5 worm cellular contexts compared by ENCODE assay signal in genomic region chrX:9892323-9892722, ce11.
TF ChIP-seq lines count a peak whose summit lies in the region.

Gene F21G4.1 (minus strand): TSS chrX:9892328.

TF ChIP-seq in whole organism, L1 larva, 84 proteins besides CTCF, POLR2A, EP300 and RAD21:
- no peak for TF ChIP-seq efl-1 (optimal IDR thresholded peaks at IDR 0.05; lab: Kevin White, UChicago)
- no peak for TF ChIP-seq efl-1 (GFP tag; optimal IDR thresholded peaks at IDR 0.05 in 1 of 2; lab: Kevin White, UChicago)
- TF ChIP-seq elt-2 (tag; optimal IDR thresholded peaks at IDR 0.05; lab: Kevin White, UChicago) = peak; percentile 13
- peak; percentile 13 for TF ChIP-seq lin-14 (GFP tag; optimal IDR thresholded peaks at IDR 0.05; lab: Kevin White, UChicago)
TF ChIP-seq in whole organism, L1 larva: peak in this region for 2.

TF ChIP-seq in whole organism, L2 larva, 48 proteins besides CTCF, POLR2A, EP300 and RAD21:
- TF ChIP-seq fos-1 (tag; optimal IDR thresholded peaks at IDR 0.05; lab: Kevin White, UChicago) (peak; percentile 97), skn-1 (tag; optimal IDR thresholded peaks at IDR 0.05; lab: Kevin White, UChicago) (no peak), crh-2 (tag; optimal IDR thresholded peaks at IDR 0.05; lab: Kevin White, UChicago) (peak; percentile 17)

TF ChIP-seq in whole organism, L3 larva, 47 proteins besides CTCF, POLR2A, EP300 and RAD21:
- TF ChIP-seq eor-1 (tag; optimal IDR thresholded peaks at IDR 0.05; lab: Kevin White, UChicago) (no peak), nhr-23 (tag; optimal IDR thresholded peaks at IDR 0.05; lab: Kevin White, UChicago) (no peak), nhr-11 (tag; optimal IDR thresholded peaks at IDR 0.05; lab: Kevin White, UChicago) (no peak), unc-62 (GFP tag; optimal IDR thresholded peaks at IDR 0.05; lab: Kevin White, UChicago) (no peak), egl-27 (tag; optimal IDR thresholded peaks at IDR 0.05; lab: Kevin White, UChicago) (no peak), pqm-1 (tag; optimal IDR thresholded peaks at IDR 0.05; lab: Kevin White, UChicago) (peak; percentile 25), daf-12 (tag; optimal IDR thresholded peaks at IDR 0.05; lab: Kevin White, UChicago) (no peak), fos-1 (tag; optimal IDR thresholded peaks at IDR 0.05; lab: Kevin White, UChicago) (peak; percentile 21), ztf-11 (tag; optimal IDR thresholded peaks at IDR 0.05; lab: Kevin White, UChicago) (no peak), nhr-28 (tag; optimal IDR thresholded peaks at IDR 0.05; lab: Kevin White, UChicago) (no peak), snpc-4 (tag; optimal IDR thresholded peaks at IDR 0.05; lab: Kevin White, UChicago) (no peak), sea-2 (GFP tag; optimal IDR thresholded peaks at IDR 0.05; lab: Kevin White, UChicago) (no peak), ama-1 (optimal IDR thresholded peaks at IDR 0.05; lab: Kevin White, UChicago) (no peak), nhr-76 (tag; optimal IDR thresholded peaks at IDR 0.05; lab: Kevin White, UChicago) (no peak), tbx-2 (tag; optimal IDR thresholded peaks at IDR 0.05; lab: Kevin White, UChicago) (no peak), elt-1 (tag; optimal IDR thresholded peaks at IDR 0.05; lab: Kevin White, UChicago) (no peak), elt-2 (tag; optimal IDR thresholded peaks at IDR 0.05; lab: Kevin White, UChicago) (peak; percentile 57), nhr-12 (tag; optimal IDR thresholded peaks at IDR 0.05; lab: Kevin White, UChicago) (no peak), ceh-28 (tag; optimal IDR thresholded peaks at IDR 0.05; lab: Kevin White, UChicago) (no peak), lin-39 (tag; optimal IDR thresholded peaks at IDR 0.05; lab: Kevin White, UChicago) (no peak), ztf-4 (tag; optimal IDR thresholded peaks at IDR 0.05; lab: Kevin White, UChicago) (no peak), aly-2 (tag; optimal IDR thresholded peaks at IDR 0.05; lab: Kevin White, UChicago) (no peak), pha-4 (tag; optimal IDR thresholded peaks at IDR 0.05; lab: Kevin White, UChicago) (peak; percentile 91), elt-3 (tag; optimal IDR thresholded peaks at IDR 0.05; lab: Kevin White, UChicago) (no peak)

TF ChIP-seq in whole organism, L4 larva, 104 proteins besides CTCF, POLR2A, EP300 and RAD21:
- TF ChIP-seq nhr-28 (tag; optimal IDR thresholded peaks at IDR 0.05; lab: Kevin White, UChicago) = peak; percentile 26
- no peak for TF ChIP-seq dmd-9 (GFP tag; IDR thresholded peaks at IDR 0.05; lab: Robert Waterston, UW)
- no peak for TF ChIP-seq daf-16 (GFP tag; optimal IDR thresholded peaks at IDR 0.05; lab: Kevin White, UChicago)
- TF ChIP-seq daf-16 (tag; optimal IDR thresholded peaks at IDR 0.05; lab: Kevin White, UChicago) = peak; percentile 76
- no peak for TF ChIP-seq lin-13 (GFP tag; optimal IDR thresholded peaks at IDR 0.05; lab: Kevin White, UChicago)
- no peak for TF ChIP-seq F44E2.7 (GFP tag; IDR thresholded peaks at IDR 0.05; lab: Robert Waterston, UW)
- TF ChIP-seq daf-19 (GFP tag; conservative IDR thresholded peaks at IDR 0.05; lab: Robert Waterston, UW) = no peak
- no peak for TF ChIP-seq ctbp-1 (GFP tag; IDR thresholded peaks at IDR 0.05; lab: Robert Waterston, UW)
- TF ChIP-seq pha-4 (GFP tag; IDR thresholded peaks at IDR 0.05; lab: Robert Waterston, UW) = no peak
- peak; percentile 61 for TF ChIP-seq pha-4 (tag; optimal IDR thresholded peaks at IDR 0.05; lab: Kevin White, UChicago)
- no peak for TF ChIP-seq T20F7.1 (GFP tag; optimal IDR thresholded peaks at IDR 0.05; lab: Kevin White, UChicago)
- TF ChIP-seq hlh-30 (tag; optimal IDR thresholded peaks at IDR 0.05; lab: Kevin White, UChicago; ENCODE audit: insufficient read depth) = no peak
- TF ChIP-seq zag-1 (tag; optimal IDR thresholded peaks at IDR 0.05; lab: Kevin White, UChicago) = no peak
- TF ChIP-seq ZK337.2 (GFP tag; IDR thresholded peaks at IDR 0.05; lab: Robert Waterston, UW) = no peak
- TF ChIP-seq pqm-1 (tag; optimal IDR thresholded peaks at IDR 0.05; lab: Kevin White, UChicago) = peak; percentile 71
- no peak for TF ChIP-seq nhr-76 (tag; optimal IDR thresholded peaks at IDR 0.05; lab: Kevin White, UChicago)
- no peak for TF ChIP-seq ZK546.5 (tag; optimal IDR thresholded peaks at IDR 0.05; lab: Kevin White, UChicago)
- no peak for TF ChIP-seq nhr-11 (tag; optimal IDR thresholded peaks at IDR 0.05; lab: Kevin White, UChicago)
- TF ChIP-seq unc-62 (GFP tag; optimal IDR thresholded peaks at IDR 0.05 in 1 of 2; lab: Kevin White, UChicago) = no peak
- no peak for TF ChIP-seq unc-62 (tag; optimal IDR thresholded peaks at IDR 0.05; lab: Kevin White, UChicago)
- TF ChIP-seq mdl-1 (tag; optimal IDR thresholded peaks at IDR 0.05; lab: Kevin White, UChicago) = peak in 1 of 2 experiments; percentile 4
- peak; percentile 72 for TF ChIP-seq nhr-6 (tag; optimal IDR thresholded peaks at IDR 0.05; lab: Kevin White, UChicago)
- TF ChIP-seq dmd-6 (GFP tag; IDR thresholded peaks at IDR 0.05; lab: Robert Waterston, UW) = peak; percentile 26; the same call in 1 of the 2 replicates
- no peak for TF ChIP-seq ceh-44 (GFP tag; IDR thresholded peaks at IDR 0.05; lab: Robert Waterston, UW)
- no peak for TF ChIP-seq ztf-7 (tag; optimal IDR thresholded peaks at IDR 0.05; lab: Kevin White, UChicago)
- TF ChIP-seq tag-97 (GFP tag; IDR thresholded peaks at IDR 0.05; lab: Robert Waterston, UW) = no peak
- no peak for TF ChIP-seq ces-1 (GFP tag; optimal IDR thresholded peaks at IDR 0.05; lab: Kevin White, UChicago)
- TF ChIP-seq hlh-11 (tag; optimal IDR thresholded peaks at IDR 0.05; lab: Kevin White, UChicago) = peak; percentile 35
- TF ChIP-seq lin-29 (GFP tag; IDR thresholded peaks at IDR 0.05; lab: Robert Waterston, UW) = no peak
- TF ChIP-seq skn-1 (tag; optimal IDR thresholded peaks at IDR 0.05; lab: Kevin White, UChicago) = no peak
- no peak for TF ChIP-seq egl-27 (tag; optimal IDR thresholded peaks at IDR 0.05; lab: Kevin White, UChicago)
- TF ChIP-seq aha-1 (tag; lab: Kevin White, UChicago) = peak; percentile 82
- TF ChIP-seq rbr-2 (tag; optimal IDR thresholded peaks at IDR 0.05; lab: Kevin White, UChicago) = no peak
- no peak for TF ChIP-seq nhr-111 (GFP tag; optimal IDR thresholded peaks at IDR 0.05; lab: Kevin White, UChicago)
- TF ChIP-seq ceh-28 (tag; optimal IDR thresholded peaks at IDR 0.05; lab: Kevin White, UChicago) = no peak
TF ChIP-seq in whole organism, L4 larva: peak in this region for 9.

TF ChIP-seq in whole organism, young adult, 124 proteins besides CTCF, POLR2A, EP300 and RAD21:
- no peak for TF ChIP-seq pbrm-1 (GFP tag; IDR thresholded peaks at IDR 0.05; lab: Robert Waterston, UW)
- TF ChIP-seq nhr-80 (tag; optimal IDR thresholded peaks at IDR 0.05; lab: Kevin White, UChicago) = peak; percentile 72
